Fruit fly (Drosophila melanogaster) whole organism: Measurements from ENCODE around the gene Tdh.

Experiments
- CG8478 ChIP-seq: fragments of >200 bp; optimal IDR thresholded peaks from 2 replicates; lab custom pipeline; 2018; ENCODE audit warnings: inconsistent platforms
- Dll ChIP-seq: fragments of >200 bp; optimal IDR thresholded peaks from 2 replicates; lab custom pipeline; 2017
- EcR ChIP-seq, 2 experiments: fragments of >200 bp; optimal IDR thresholded peaks; 2 replicates each; lab custom pipeline; 2017; ENCODE audit warnings: missing biosample characterization in 2 of 2, missing genetic modification characterization in 2 of 2, missing genetic modification reagents in 2 of 2
- pan ChIP-seq: fragments of >200 bp; optimal IDR thresholded peaks from 2 replicates; lab custom pipeline; 2017
- psq ChIP-seq: fragments of >200 bp; optimal IDR thresholded peaks from 2 replicates; lab custom pipeline; 2017
- usp ChIP-seq: fragments of >200 bp; optimal IDR thresholded peaks from 2 replicates; lab custom pipeline; 2017; ENCODE audit warnings: missing biosample characterization, missing genetic modification characterization, mixed read lengths

DNA sequence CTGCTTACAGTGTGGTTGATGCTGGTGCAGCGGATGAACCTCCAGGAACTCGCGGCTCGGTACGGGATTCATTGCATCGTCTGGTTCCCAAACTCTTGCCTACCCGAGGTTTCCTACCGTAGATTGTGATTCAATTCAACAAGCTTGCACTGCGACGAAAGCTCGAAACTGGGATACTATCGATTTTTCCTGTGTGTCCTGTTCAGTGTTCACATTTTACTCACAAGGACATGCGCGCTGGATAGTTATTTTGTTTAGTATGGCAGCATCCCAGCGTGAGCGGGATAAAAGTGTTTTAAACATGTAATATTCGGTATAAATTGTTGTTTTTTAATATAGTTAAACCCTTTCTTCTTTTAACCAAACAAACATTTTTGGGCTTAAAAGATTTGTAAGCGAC lies 40.9 kb upstream of the Tdh start, which contains the start of gene CG5282:
- TF ChIP-seq psq (lab: Kevin White, UChicago) (no peak), Dll (lab: Kevin White, UChicago) (no peak), usp (GFP tag; lab: Kevin White, UChicago) (no peak), EcR (GFP tag; optimal IDR thresholded peaks at IDR 0.05; lab: Kevin White, UChicago) (no peak), pan (lab: Kevin White, UChicago) (no peak), CG8478 (lab: Kevin White, UChicago) (no peak)
